Worm (Caenorhabditis elegans) whole organism, young adult: ENCODE results near the gene C13A2.9.

Source experiments
- B0261.1 ChIP-seq: sonication (generic microtip); optimal IDR thresholded peaks from 2 replicates; lab custom pipeline; 2016; ENCODE audit warnings: mild to moderate bottlenecking, missing genetic modification characterization, moderate library complexity, missing compliant biosample characterization
- F49E8.2 ChIP-seq: sonication (generic microtip); optimal IDR thresholded peaks from 3 replicates; lab custom pipeline; 2017; ENCODE audit warnings: missing genetic modification characterization, mild to moderate bottlenecking, missing compliant biosample characterization, antibody characterized with exemption, moderate library complexity; ENCODE audit not compliant: insufficient read depth
- Y56A3A.18 ChIP-seq: fragments of 200-800 bp; sonication (Bioruptor generic); IDR thresholded peaks from 2 replicates; pipeline ENCODE4 v1.3.6; 2022; ENCODE audit warnings: missing genetic modification reagents, missing genetic modification characterization, missing compliant biosample characterization
- ceh-100 ChIP-seq: fragments of 200-800 bp; sonication (Bioruptor generic); IDR thresholded peaks from 2 replicates; pipeline ENCODE4 v1.3.6; 2022; ENCODE audit warnings: missing genetic modification reagents, missing genetic modification characterization, missing compliant biosample characterization
- egl-18 ChIP-seq: fragments of 200-800 bp; sonication (Bioruptor generic); IDR thresholded peaks from 2 replicates; pipeline ENCODE4 v1.3.6; 2022; ENCODE audit warnings: missing genetic modification reagents, missing genetic modification characterization, missing compliant biosample characterization
- lir-1 ChIP-seq: fragments of 200-800 bp; sonication (Bioruptor generic); conservative IDR thresholded peaks from 2 replicates; pipeline ENCODE4 v1.3.6; 2022; ENCODE audit warnings: missing genetic modification reagents, missing genetic modification characterization, missing compliant biosample characterization
- nhr-80 ChIP-seq: sonication (generic microtip); optimal IDR thresholded peaks from 2 replicates; lab custom pipeline; 2016; ENCODE audit warnings: missing genetic modification characterization, missing compliant biosample characterization
- rcor-1 ChIP-seq: fragments of 200-800 bp; sonication (Bioruptor generic); IDR thresholded peaks from 2 replicates; pipeline ENCODE4 v1.3.6; 2022; ENCODE audit warnings: missing genetic modification reagents, missing genetic modification characterization, missing compliant biosample characterization
- rec-8 ChIP-seq, 2 experiments: sonication (generic microtip); optimal IDR thresholded peaks; 2 replicates each; lab custom pipeline; 2016; ENCODE audit warnings: mild to moderate bottlenecking in 2 of 2, missing genetic modification characterization in 2 of 2, missing genetic modification reagents in 2 of 2, missing genotype in 2 of 2, missing biosample characterization in 1 of 2, missing compliant biosample characterization in 1 of 2, moderate library complexity in 1 of 2
- rpc-1 ChIP-seq, 2 experiments: fragments of 150-350 bp in 1 of 2; sonication (generic microtip) in 1 of 2; optimal IDR thresholded peaks; 2 replicates each; lab custom pipeline; 2014 to 2018; ENCODE audit warnings: missing biosample characterization in 1 of 2, missing genetic modification characterization in 1 of 2, missing genetic modification reagents in 1 of 2, missing genotype in 1 of 2
- sea-2 ChIP-seq: fragments of 200-800 bp; sonication (Bioruptor generic); IDR thresholded peaks from 2 replicates; pipeline ENCODE4 v1.3.6; 2022; ENCODE audit warnings: missing genetic modification characterization, missing compliant biosample characterization
- snpc-1.1 ChIP-seq: sonication (generic microtip); optimal IDR thresholded peaks from 2 replicates; lab custom pipeline; 2017; ENCODE audit warnings: missing genetic modification characterization, mild to moderate bottlenecking, missing compliant biosample characterization, antibody characterized with exemption, moderate library complexity, missing genotype, missing genetic modification reagents; ENCODE audit not compliant: insufficient read depth
- unc-130 ChIP-seq: sonication (generic microtip); optimal IDR thresholded peaks from 2 replicates; lab custom pipeline; 2016; ENCODE audit warnings: missing genetic modification reagents, missing genetic modification characterization, missing compliant biosample characterization
- unc-62 ChIP-seq: fragments of 150-350 bp; optimal IDR thresholded peaks from 2 replicates; lab custom pipeline; 2014; ENCODE audit warnings: missing biosample characterization, missing genetic modification reagents, missing genetic modification characterization

- TF ChIP-seq snpc-1.1 (tag; lab: Kevin White, UChicago) (no peak), rpc-1 (optimal IDR thresholded peaks at IDR 0.05; lab: Kevin White, UChicago) (no peak), rpc-1 (tag; optimal IDR thresholded peaks at IDR 0.05; lab: Kevin White, UChicago) (no peak), nhr-80 (tag; lab: Kevin White, UChicago) (no peak), egl-18 (GFP tag; lab: Robert Waterston, UW) (no peak), unc-130 (GFP tag; lab: Kevin White, UChicago) (no peak), ceh-100 (GFP tag; lab: Robert Waterston, UW) (no peak), lir-1 (GFP tag; lab: Robert Waterston, UW) (no peak), B0261.1 (tag; lab: Kevin White, UChicago) (no peak), F49E8.2 (tag; lab: Kevin White, UChicago) (no peak), rcor-1 (GFP tag; lab: Robert Waterston, UW) (no peak), Y56A3A.18 (no peak), rec-8 (tag; optimal IDR thresholded peaks at IDR 0.05; lab: Kevin White, UChicago) (no peak), sea-2 (no peak), unc-62 (GFP tag; lab: Kevin White, UChicago) (no peak)
These were observed 49.3 kb upstream of the C13A2.9 start, which contains the start of gene srx-6 for ce11 chrV:7313233-7313632.
